Worm (Caenorhabditis elegans): Measurements from ENCODE around the gene C18H9.5.

Gene C18H9.5

ce11 chrII:6695388-6695787 lies at the start of gene C18H9.5:
TSS of gene C18H9.5 (minus strand) at chrII:6695566.
- TF ChIP-seq flh-1 (GFP tag; optimal IDR thresholded peaks at IDR 0.05): no peak
- TF ChIP-seq zip-8 (tag; optimal IDR thresholded peaks at IDR 0.05): no peak
- TF ChIP-seq mab-5 (tag; optimal IDR thresholded peaks at IDR 0.05): no peak
- TF ChIP-seq blmp-1 (tag; optimal IDR thresholded peaks at IDR 0.05): no peak
- no peak for TF ChIP-seq drap-1 (GFP tag; optimal IDR thresholded peaks at IDR 0.05)
- TF ChIP-seq nhr-237 (tag; optimal IDR thresholded peaks at IDR 0.05): no peak
- no peak for TF ChIP-seq ceh-43 (GFP tag; optimal IDR thresholded peaks at IDR 0.05)
- TF ChIP-seq ceh-39 (tag; optimal IDR thresholded peaks at IDR 0.05): no peak
- TF ChIP-seq lin-32 (GFP tag; optimal IDR thresholded peaks at IDR 0.05): no peak

- TF ChIP-seq sem-2 (GFP tag; optimal IDR thresholded peaks at IDR 0.05): no peak
- TF ChIP-seq unc-120 (tag; optimal IDR thresholded peaks at IDR 0.05; ENCODE audit: poor library complexity, severe bottlenecking): no peak
- no peak for TF ChIP-seq nhr-2 (tag; optimal IDR thresholded peaks at IDR 0.05)
- TF ChIP-seq mab-5 (tag; optimal IDR thresholded peaks at IDR 0.05): no peak
- no peak for TF ChIP-seq ces-1 (GFP tag; optimal IDR thresholded peaks at IDR 0.05)
- TF ChIP-seq nhr-237 (tag; optimal IDR thresholded peaks at IDR 0.05): no peak
- no peak for TF ChIP-seq mls-2 (tag; optimal IDR thresholded peaks at IDR 0.05)
- no peak for TF ChIP-seq ztf-11 (tag; optimal IDR thresholded peaks at IDR 0.05)
- no peak for TF ChIP-seq ham-2 (GFP tag; optimal IDR thresholded peaks at IDR 0.05)
- no peak for TF ChIP-seq lin-32 (GFP tag; optimal IDR thresholded peaks at IDR 0.05)
- no peak for TF ChIP-seq cnd-1 (tag; optimal IDR thresholded peaks at IDR 0.05)
Observed at ce11 chrII:6744648-6745047, 49.3 kb upstream of the C18H9.5 start, which contains the start of gene ins-15. TSS of gene ins-15 (minus strand) at chrII:6744748.

ce11 chrII:6742614-6743013 lies 47.2 kb upstream of the C18H9.5 start, which contains the start of gene F41G3.6:
TSS of gene F41G3.6 (plus strand) at chrII:6742914.
- no peak for TF ChIP-seq ham-2 (GFP tag; optimal IDR thresholded peaks at IDR 0.05)

- TF ChIP-seq M03D4.4 (tag; optimal IDR thresholded peaks at IDR 0.05) (peak; percentile 28), nhr-2 (tag; optimal IDR thresholded peaks at IDR 0.05) (no peak), unc-62 (GFP tag; optimal IDR thresholded peaks at IDR 0.05) (no peak), ceh-83 (GFP tag; optimal IDR thresholded peaks at IDR 0.05) (no peak), bed-3 (GFP tag; optimal IDR thresholded peaks at IDR 0.05) (no peak), cnd-1 (tag; optimal IDR thresholded peaks at IDR 0.05) (peak; percentile 46), tbx-8 (GFP tag; optimal IDR thresholded peaks at IDR 0.05) (no peak), unc-39 (tag; optimal IDR thresholded peaks at IDR 0.05) (no peak), ceh-43 (GFP tag; optimal IDR thresholded peaks at IDR 0.05) (no peak), sem-2 (GFP tag; optimal IDR thresholded peaks at IDR 0.05) (no peak), nhr-28 (tag; optimal IDR thresholded peaks at IDR 0.05) (no peak), lin-32 (GFP tag; optimal IDR thresholded peaks at IDR 0.05) (peak; percentile 1), ceh-39 (tag; optimal IDR thresholded peaks at IDR 0.05) (no peak), drap-1 (GFP tag; optimal IDR thresholded peaks at IDR 0.05) (peak; percentile 6), mab-5 (tag; optimal IDR thresholded peaks at IDR 0.05) (no peak), mls-2 (tag; optimal IDR thresholded peaks at IDR 0.05) (peak; percentile 50), lin-13 (tag; optimal IDR thresholded peaks at IDR 0.05) (peak; percentile 34), ces-1 (GFP tag; optimal IDR thresholded peaks at IDR 0.05) (peak; percentile 76), hlh-1 (tag; optimal IDR thresholded peaks at IDR 0.05) (no peak), elt-1 (tag; optimal IDR thresholded peaks at IDR 0.05; ENCODE audit: borderline replicate concordance, insufficient read depth) (no peak), snpc-4 (tag; optimal IDR thresholded peaks at IDR 0.05) (no peak), nhr-237 (tag; optimal IDR thresholded peaks at IDR 0.05) (peak; percentile 49), nhr-12 (tag; optimal IDR thresholded peaks at IDR 0.05) (no peak), blmp-1 (tag; optimal IDR thresholded peaks at IDR 0.05) (no peak), zip-8 (tag; optimal IDR thresholded peaks at IDR 0.05) (no peak), sptf-1 (tag; optimal IDR thresholded peaks at IDR 0.05) (no peak), pha-4 (tag; optimal IDR thresholded peaks at IDR 0.05) (no peak), mep-1 (tag; optimal IDR thresholded peaks at IDR 0.05) (peak; percentile 67), flh-1 (GFP tag; optimal IDR thresholded peaks at IDR 0.05) (no peak), elt-3 (tag; optimal IDR thresholded peaks at IDR 0.05) (no peak), nhr-76 (tag; optimal IDR thresholded peaks at IDR 0.05) (no peak), unc-120 (tag; optimal IDR thresholded peaks at IDR 0.05; ENCODE audit: poor library complexity, severe bottlenecking) (no peak), ztf-11 (tag; optimal IDR thresholded peaks at IDR 0.05) (no peak), lsy-2 (tag; optimal IDR thresholded peaks at IDR 0.05) (peak; percentile 67), ham-2 (GFP tag; optimal IDR thresholded peaks at IDR 0.05) (no peak)
Observed at ce11 chrII:6741428-6741827, 46.1 kb upstream of the C18H9.5 start, which contains the start of gene exos-8. TSS of gene exos-8 (plus strand) at chrII:6741691.
